Fruit fly (Drosophila melanogaster): Measurements from ENCODE around the gene Vha100-1.
A peak's percentile ranks its signal among the peaks of the same experiment; 100 is the strongest.

Gene Vha100-1

DNA sequence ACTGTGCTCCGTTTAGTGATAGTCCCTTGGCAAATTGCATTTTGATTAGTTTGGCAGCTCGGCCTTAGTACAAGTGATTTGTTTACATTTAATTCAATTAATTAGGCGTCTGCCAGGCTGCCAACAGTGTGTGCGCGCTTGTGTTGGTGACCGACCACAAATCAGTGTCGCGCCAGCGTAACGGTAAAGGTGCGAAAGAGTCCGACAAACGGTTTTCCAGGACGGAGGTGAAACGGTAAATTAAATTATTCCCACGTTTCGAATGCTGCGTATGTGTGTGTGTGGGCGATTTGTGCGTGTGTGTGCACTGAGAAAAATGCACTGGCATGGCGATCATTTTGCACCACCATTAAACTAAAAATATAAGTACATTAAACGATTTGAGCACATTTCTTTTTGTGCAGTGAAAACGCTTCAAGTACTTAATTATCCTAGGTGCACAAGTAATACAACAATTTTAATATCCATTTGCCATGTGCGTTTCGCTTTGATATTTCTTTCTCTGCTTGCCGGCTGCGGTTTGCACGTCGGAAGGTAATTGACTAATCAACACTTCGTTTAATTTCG, 8.1 kb downstream of the Vha100-1 start (continued):
- TF ChIP-seq stwl (tag; optimal IDR thresholded peaks at IDR 0.05) = no peak
- no peak for TF ChIP-seq her (GFP tag; optimal IDR thresholded peaks at IDR 0.05)
- no peak for TF ChIP-seq Spps (tag; optimal IDR thresholded peaks at IDR 0.05)
- no peak for TF ChIP-seq gcm (GFP tag; optimal IDR thresholded peaks at IDR 0.05)
- no peak for TF ChIP-seq CG4360 (GFP tag; IDR thresholded peaks at IDR 0.05)
- TF ChIP-seq Ets65A (GFP tag) = peak; percentile 90
- TF ChIP-seq gro (GFP tag; optimal IDR thresholded peaks at IDR 0.05) = no peak
- TF ChIP-seq grau (tag; optimal IDR thresholded peaks at IDR 0.05) = peak; percentile 39
- TF ChIP-seq CG11504 (tag; optimal IDR thresholded peaks at IDR 0.05) = no peak
- no peak for TF ChIP-seq pho (GFP tag; optimal IDR thresholded peaks at IDR 0.05)
- no peak for TF ChIP-seq Hr3 (GFP tag; optimal IDR thresholded peaks at IDR 0.05)
- TF ChIP-seq CG3847 (GFP tag; IDR thresholded peaks at IDR 0.05) = peak; percentile 15; the same call in 1 of the 2 replicates
- TF ChIP-seq CG17829 (tag; optimal IDR thresholded peaks at IDR 0.05) = peak; percentile 8
- TF ChIP-seq Chrac-16 (GFP tag; optimal IDR thresholded peaks at IDR 0.05) = peak; percentile 6
- TF ChIP-seq org-1 (GFP tag; optimal IDR thresholded peaks at IDR 0.05) = no peak
- TF ChIP-seq CG17361 (GFP tag; IDR thresholded peaks at IDR 0.05) = 0 out of 3 replicates have a peak, but pooled peaks have one; percentile 25

DNA sequence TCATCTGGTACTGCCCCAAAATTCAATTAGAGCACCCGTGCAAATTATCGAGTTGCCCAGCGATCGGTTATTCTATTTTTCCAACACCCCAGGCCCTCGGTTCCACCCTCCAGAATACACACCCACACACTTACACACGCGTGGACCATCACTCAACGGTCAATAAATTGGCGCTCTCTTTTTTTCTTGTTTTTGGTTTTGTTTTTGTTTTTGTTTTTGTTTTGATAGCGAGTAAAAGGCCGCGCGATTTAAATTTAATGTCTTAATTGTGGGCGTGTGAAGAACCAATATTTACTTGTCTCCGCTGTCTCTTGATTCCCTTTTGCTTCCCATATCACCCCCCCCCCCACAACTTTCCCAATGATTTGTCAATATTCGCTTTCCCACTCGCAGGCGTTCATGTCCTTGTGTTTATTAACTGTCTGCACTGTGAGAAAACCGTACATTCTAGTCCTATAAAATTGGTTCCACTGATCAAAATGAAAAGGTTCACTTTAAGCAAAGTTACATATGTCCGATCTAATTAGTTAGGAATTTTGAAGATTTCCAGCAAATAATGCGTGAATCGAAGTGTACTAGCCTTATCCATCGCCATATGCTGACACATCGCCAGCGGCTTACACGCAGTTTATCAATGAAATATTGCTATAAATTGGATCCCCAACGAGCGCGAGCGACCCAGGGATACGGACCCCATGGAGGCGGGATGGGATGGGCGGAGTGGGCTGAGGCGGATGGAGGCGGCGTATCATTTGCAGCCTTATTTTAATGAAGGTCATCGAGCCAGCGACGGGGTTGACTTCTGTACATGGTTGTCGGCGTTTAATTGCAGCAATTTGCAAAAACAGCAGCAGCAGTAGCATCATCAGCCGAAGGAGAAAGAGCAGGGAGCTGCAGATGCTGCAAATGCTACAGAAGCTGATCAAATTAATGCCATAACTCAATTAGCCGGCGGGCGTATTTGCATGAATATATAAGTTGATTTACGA, 9.1 kb downstream of the Vha100-1 start:
- no peak for TF ChIP-seq CG30431 (GFP tag; optimal IDR thresholded peaks at IDR 0.05)
- TF ChIP-seq fd96Cb (tag; optimal IDR thresholded peaks at IDR 0.05) = no peak
- TF ChIP-seq nom (GFP tag; optimal IDR thresholded peaks at IDR 0.05) = peak; percentile 51
- no peak for TF ChIP-seq ci (GFP tag; IDR thresholded peaks at IDR 0.05)
- peak; percentile 13 for TF ChIP-seq Med (GFP tag)
- peak; percentile 20; the same call in 1 of the 2 replicates for TF ChIP-seq crol (GFP tag; IDR thresholded peaks at IDR 0.05)
- peak; percentile 74; the same call in 2 of the 3 replicates for TF ChIP-seq sr (GFP tag; IDR thresholded peaks at IDR 0.05)
- TF ChIP-seq ATbp (GFP tag; optimal IDR thresholded peaks at IDR 0.05) = no peak
- TF ChIP-seq Ets65A (GFP tag) = peak; percentile 63

DNA sequence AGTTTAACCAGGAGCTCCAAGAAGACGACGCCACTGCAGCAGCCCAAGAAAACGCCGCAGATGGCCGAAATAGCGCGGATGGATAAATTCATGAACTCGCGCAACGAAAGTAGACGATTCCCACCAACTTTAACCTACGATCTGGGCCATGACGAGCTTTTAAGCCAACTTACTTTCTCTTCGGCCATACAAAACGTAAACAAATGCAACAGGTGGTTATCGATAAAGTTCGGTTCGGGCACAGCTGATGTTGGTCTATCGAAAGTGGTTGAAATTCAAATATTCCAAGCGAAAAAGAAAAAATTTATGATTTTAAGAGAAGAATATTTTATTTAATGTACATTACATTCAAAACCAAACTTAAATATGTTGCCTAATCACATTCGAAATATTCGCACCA, 15.7 kb downstream of the Vha100-1 start, which contains the start of gene CG14511:
TSS of gene CG14511 (minus strand) at position 184 of the 400 bp plus-strand sequence.
- TF ChIP-seq Doc3 (GFP tag; IDR thresholded peaks at IDR 0.05; ENCODE audit: partially characterized antibody) = no peak
- no peak for TF ChIP-seq Camta (GFP tag; optimal IDR thresholded peaks at IDR 0.05)
- no peak for TF ChIP-seq dan (GFP tag; IDR thresholded peaks at IDR 0.05)
- TF ChIP-seq MTF-1 (GFP tag; optimal IDR thresholded peaks at IDR 0.05; ENCODE audit: borderline replicate concordance) = no peak
- TF ChIP-seq CG2875 (GFP tag; optimal IDR thresholded peaks at IDR 0.05) = no peak
- TF ChIP-seq corto (GFP tag; optimal IDR thresholded peaks at IDR 0.05) = no peak
- TF ChIP-seq CG7357 (GFP tag; IDR thresholded peaks at IDR 0.05) = no peak
- TF ChIP-seq ken (GFP tag; IDR thresholded peaks at IDR 0.05) = no peak
- no peak for TF ChIP-seq BtbVII (GFP tag; optimal IDR thresholded peaks at IDR 0.05)
- no peak for TF ChIP-seq CG3726 (GFP tag; IDR thresholded peaks at IDR 0.05)
- no peak for TF ChIP-seq CG11696 (GFP tag; IDR thresholded peaks at IDR 0.05)
- TF ChIP-seq HHEX (GFP tag; optimal IDR thresholded peaks at IDR 0.05) = no peak
- no peak for TF ChIP-seq crol (GFP tag; IDR thresholded peaks at IDR 0.05)
- TF ChIP-seq CG7928 (GFP tag; optimal IDR thresholded peaks at IDR 0.05) = no peak
- TF ChIP-seq maf-S (GFP tag; optimal IDR thresholded peaks at IDR 0.05) = no peak
- peak; percentile 61 for TF ChIP-seq CG34224 (GFP tag; IDR thresholded peaks at IDR 0.05; ENCODE audit: partially characterized antibody)
- no peak for TF ChIP-seq ranshi (GFP tag; IDR thresholded peaks at IDR 0.05)
- TF ChIP-seq cad (GFP tag; optimal IDR thresholded peaks at IDR 0.05) = no peak
- no peak for TF ChIP-seq CG18619 (GFP tag; optimal IDR thresholded peaks at IDR 0.05)
- TF ChIP-seq CG5180 (GFP tag; optimal IDR thresholded peaks at IDR 0.05) = no peak
- TF ChIP-seq B-H2 (GFP tag; optimal IDR thresholded peaks at IDR 0.05) = no peak
- TF ChIP-seq CG1529 (GFP tag; optimal IDR thresholded peaks at IDR 0.05) = no peak
- TF ChIP-seq pzg (GFP tag; optimal IDR thresholded peaks at IDR 0.05) = peak; percentile 26
- no peak for TF ChIP-seq CG4282 (GFP tag; optimal IDR thresholded peaks at IDR 0.05)
